Fruit fly (Drosophila melanogaster) whole organism, embryonic: ENCODE measurements around the gene CG12010.

Experiments
- CG10274 ChIP-seq: fragments of 200-800 bp; sonication (Bioruptor generic); optimal IDR thresholded peaks from 3 replicates; lab custom pipeline; 2017; ENCODE audit warnings: missing biosample characterization, mild to moderate bottlenecking, missing genetic modification characterization
- CG10959 ChIP-seq: fragments of 200-800 bp; sonication (Bioruptor generic); IDR thresholded peaks from 2 replicates; pipeline ENCODE4 v1.3.6; 2022; ENCODE audit warnings: missing biosample characterization, missing genetic modification characterization
- CG10979 ChIP-seq: fragments of 200-800 bp; sonication (Bioruptor generic); optimal IDR thresholded peaks from 2 replicates; lab custom pipeline; 2018; ENCODE audit warnings: missing biosample characterization, mild to moderate bottlenecking, missing genetic modification characterization, moderate library complexity
- CG11085 ChIP-seq: fragments of 200-800 bp; sonication (Bioruptor generic); IDR thresholded peaks from 2 replicates; pipeline ENCODE4 v1.3.6; 2022; ENCODE audit warnings: missing biosample characterization, missing genetic modification characterization
- CG11456 ChIP-seq: fragments of 200-800 bp; sonication (Bioruptor generic); IDR thresholded peaks from 3 replicates; pipeline ENCODE4 v1.3.6; 2022; ENCODE audit warnings: missing biosample characterization, missing genetic modification characterization
- CG12104 ChIP-seq: fragments of 200-800 bp; sonication (Bioruptor generic); optimal IDR thresholded peaks from 3 replicates; lab custom pipeline; 2016; ENCODE audit warnings: missing biosample characterization, missing genetic modification characterization
- CG12155 ChIP-seq: fragments of 200-800 bp; sonication (Bioruptor generic); optimal IDR thresholded peaks from 3 replicates; lab custom pipeline; 2016; ENCODE audit warnings: missing biosample characterization, missing genetic modification characterization
- CG13424 ChIP-seq: fragments of 200-800 bp; sonication (Bioruptor generic); optimal IDR thresholded peaks from 2 replicates; lab custom pipeline; 2019; ENCODE audit warnings: missing biosample characterization, mild to moderate bottlenecking, missing genetic modification characterization, moderate library complexity
- CG14667 ChIP-seq: fragments of 200-800 bp; sonication (Bioruptor generic); IDR thresholded peaks from 2 replicates; pipeline ENCODE4 v1.3.6; 2022; ENCODE audit warnings: missing biosample characterization, missing genetic modification characterization
- CG1603 ChIP-seq: fragments of 200-800 bp; sonication (Bioruptor generic); optimal IDR thresholded peaks from 2 replicates; lab custom pipeline; 2019; ENCODE audit warnings: missing biosample characterization, mild to moderate bottlenecking, missing genetic modification characterization, moderate library complexity
- CG18262 ChIP-seq: fragments of 200-800 bp; optimal IDR thresholded peaks from 3 replicates; lab custom pipeline; 2019; ENCODE audit warnings: missing biosample characterization, mild to moderate bottlenecking, missing genetic modification characterization, moderate library complexity
- CG18476 ChIP-seq: fragments of 200-800 bp; sonication (Bioruptor generic); optimal IDR thresholded peaks from 2 replicates; lab custom pipeline; 2016; ENCODE audit warnings: missing biosample characterization, mild to moderate bottlenecking, missing genetic modification characterization
- CG31388 ChIP-seq: fragments of 200-800 bp; sonication (Bioruptor generic); optimal IDR thresholded peaks from 2 replicates; lab custom pipeline; 2016; ENCODE audit warnings: missing biosample characterization, missing genetic modification characterization
- CG33557 ChIP-seq: fragments of 200-800 bp; sonication (Bioruptor generic); optimal IDR thresholded peaks from 2 replicates; lab custom pipeline; 2019; ENCODE audit warnings: missing biosample characterization, mild to moderate bottlenecking, missing genetic modification characterization, moderate library complexity
- CG34376 ChIP-seq: fragments of 200-800 bp; sonication (Bioruptor generic); optimal IDR thresholded peaks from 2 replicates; lab custom pipeline; 2018; ENCODE audit warnings: missing biosample characterization, mild to moderate bottlenecking, missing genetic modification characterization
- CG6813 ChIP-seq: fragments of 200-800 bp; sonication (Bioruptor generic); optimal IDR thresholded peaks from 2 replicates; lab custom pipeline; 2017; ENCODE audit warnings: missing biosample characterization, missing genetic modification characterization, mild to moderate bottlenecking, moderate library complexity, missing genetic modification reagents
- CG6854 ChIP-seq: fragments of 200-800 bp; sonication (Bioruptor generic); optimal IDR thresholded peaks from 3 replicates; lab custom pipeline; 2017; ENCODE audit warnings: missing biosample characterization, mild to moderate bottlenecking, missing genetic modification characterization
- CG8290 ChIP-seq, 3 experiments: fragments of 200-800 bp; sonication (Bioruptor generic); optimal IDR thresholded peaks; 2 replicates each; lab custom pipeline; 2016 to 2019; ENCODE audit warnings: missing biosample characterization in 3 of 3, missing genetic modification characterization in 3 of 3, mild to moderate bottlenecking in 2 of 3, moderate library complexity in 1 of 3
- CG9727 ChIP-seq: fragments of 200-800 bp; sonication (Bioruptor generic); optimal IDR thresholded peaks from 3 replicates; lab custom pipeline; 2017; ENCODE audit warnings: missing biosample characterization, mild to moderate bottlenecking, missing genetic modification characterization
- Deaf1 ChIP-seq: fragments of 200-800 bp; optimal IDR thresholded peaks from 3 replicates; lab custom pipeline; 2019; ENCODE audit warnings: missing biosample characterization, mild to moderate bottlenecking, missing genetic modification characterization, moderate library complexity
- HLHmδ ChIP-seq: fragments of 200-800 bp; sonication (Bioruptor generic); optimal IDR thresholded peaks from 2 replicates; lab custom pipeline; 2018; ENCODE audit warnings: missing biosample characterization, mild to moderate bottlenecking, missing genetic modification characterization, moderate library complexity
- HmgZ ChIP-seq: fragments of 200-800 bp; sonication (Bioruptor generic); optimal IDR thresholded peaks from 2 replicates; lab custom pipeline; 2018; ENCODE audit warnings: missing biosample characterization, mild to moderate bottlenecking, missing genetic modification characterization
- Hsf ChIP-seq: fragments of 200-800 bp; sonication (Bioruptor generic); optimal IDR thresholded peaks from 3 replicates; lab custom pipeline; 2016; ENCODE audit warnings: missing biosample characterization, missing genetic modification characterization
- Lpt ChIP-seq: fragments of >200 bp; optimal IDR thresholded peaks from 2 replicates; lab custom pipeline; 2018; ENCODE audit warnings: missing biosample characterization, missing genetic modification characterization
- Mad ChIP-seq: fragments of 200-800 bp; sonication (Bioruptor generic); optimal IDR thresholded peaks from 2 replicates; lab custom pipeline; 2016; ENCODE audit warnings: missing biosample characterization, missing genetic modification characterization
- Oli ChIP-seq: fragments of 200-800 bp; sonication (Bioruptor generic); optimal IDR thresholded peaks from 2 replicates; lab custom pipeline; 2018; ENCODE audit warnings: missing biosample characterization, mild to moderate bottlenecking, missing genetic modification characterization, moderate library complexity
- PHDP ChIP-seq: fragments of 200-800 bp; sonication (Bioruptor generic); optimal IDR thresholded peaks from 3 replicates; lab custom pipeline; 2018; ENCODE audit warnings: missing biosample characterization, mild to moderate bottlenecking, missing genetic modification characterization, moderate library complexity
- Pdp1 ChIP-seq, 2 experiments: fragments of 200-800 bp; sonication (Bioruptor generic); optimal IDR thresholded peaks; 3 replicates each; lab custom pipeline; 2016; ENCODE audit warnings: missing biosample characterization in 2 of 2, missing genetic modification characterization in 2 of 2, mild to moderate bottlenecking in 1 of 2, moderate library complexity in 1 of 2
- Sox100B ChIP-seq: fragments of 200-800 bp; sonication (Bioruptor generic); optimal IDR thresholded peaks from 3 replicates; lab custom pipeline; 2018; ENCODE audit warnings: missing biosample characterization, mild to moderate bottlenecking, missing genetic modification characterization
- Sry-β ChIP-seq: fragments of 200-800 bp; sonication (Bioruptor generic); optimal IDR thresholded peaks from 2 replicates; lab custom pipeline; 2018; ENCODE audit warnings: missing biosample characterization, mild to moderate bottlenecking, missing genetic modification characterization, moderate library complexity
- Usf ChIP-seq: fragments of 200-800 bp; sonication (Bioruptor generic); optimal IDR thresholded peaks from 2 replicates; lab custom pipeline; 2017; ENCODE audit warnings: missing genotype, missing biosample characterization, missing genetic modification characterization
- abd-A ChIP-seq: fragments of 200-800 bp; sonication (Bioruptor generic); optimal IDR thresholded peaks from 3 replicates; lab custom pipeline; 2019; ENCODE audit warnings: missing biosample characterization, mild to moderate bottlenecking, missing genetic modification characterization, moderate library complexity
- bcd ChIP-seq: fragments of 200-800 bp; sonication (Bioruptor generic); optimal IDR thresholded peaks from 2 replicates; lab custom pipeline; 2017; ENCODE audit warnings: missing biosample characterization, mild to moderate bottlenecking, missing genetic modification characterization
- br ChIP-seq: fragments of >200 bp; optimal IDR thresholded peaks from 2 replicates; lab custom pipeline; 2017
- cato ChIP-seq: fragments of 200-800 bp; sonication (Bioruptor generic); optimal IDR thresholded peaks from 2 replicates; lab custom pipeline; 2016; ENCODE audit warnings: missing biosample characterization, missing genetic modification characterization, borderline replicate concordance
- da ChIP-seq: fragments of 200-800 bp; sonication (Bioruptor generic); optimal IDR thresholded peaks from 2 replicates; lab custom pipeline; 2016; ENCODE audit warnings: missing biosample characterization, missing genetic modification characterization
- dpn ChIP-seq, 2 experiments: fragments of 200-800 bp; sonication (Bioruptor generic); optimal IDR thresholded peaks; 3 replicates each; lab custom pipeline; 2016; ENCODE audit warnings: missing biosample characterization in 2 of 2, missing genetic modification characterization in 2 of 2
- ems ChIP-seq: fragments of 200-800 bp; sonication (Bioruptor generic); optimal IDR thresholded peaks from 3 replicates; lab custom pipeline; 2016; ENCODE audit warnings: missing biosample characterization, missing genetic modification characterization
- gsb ChIP-seq: fragments of 200-800 bp; sonication (Bioruptor generic); IDR thresholded peaks from 2 replicates; pipeline ENCODE4 v1.3.6; 2022; ENCODE audit warnings: missing biosample characterization, missing genetic modification characterization
- mirr ChIP-seq: fragments of 200-800 bp; sonication (Bioruptor generic); optimal IDR thresholded peaks from 3 replicates; lab custom pipeline; 2018; ENCODE audit warnings: missing biosample characterization, mild to moderate bottlenecking, missing genetic modification characterization
- sc ChIP-seq, 3 experiments: fragments of >200 bp in 2 of 3; fragments of 200-800 bp in 1 of 3; sonication (Bioruptor generic) in 1 of 3; optimal IDR thresholded peaks; 2 replicates in 2 of 3; 3 replicates in 1 of 3; lab custom pipeline; 2017; ENCODE audit warnings: mild to moderate bottlenecking in 1 of 3, missing biosample characterization in 1 of 3, missing genetic modification characterization in 1 of 3, missing genetic modification reagents in 1 of 3
- slou ChIP-seq: fragments of 200-800 bp; sonication (Bioruptor generic); optimal IDR thresholded peaks from 3 replicates; lab custom pipeline; 2016; ENCODE audit warnings: missing biosample characterization, missing genetic modification characterization
- sna ChIP-seq: fragments of 200-800 bp; sonication (Bioruptor generic); IDR thresholded peaks from 2 replicates; pipeline ENCODE4 v1.3.6; 2022; ENCODE audit warnings: missing biosample characterization, missing genetic modification characterization; ENCODE audit not compliant: partially characterized antibody
- ssp ChIP-seq: fragments of 200-800 bp; sonication (Bioruptor generic); IDR thresholded peaks from 2 replicates; pipeline ENCODE4 v1.3.6; 2022; ENCODE audit warnings: missing biosample characterization, missing genetic modification characterization
- tgo ChIP-seq: fragments of 200-800 bp; sonication (Bioruptor generic); IDR thresholded peaks from 3 replicates; pipeline ENCODE4 v1.3.6; 2022; ENCODE audit warnings: missing biosample characterization, missing genetic modification characterization
- zen ChIP-seq: fragments of 200-800 bp; sonication (Bioruptor generic); optimal IDR thresholded peaks from 3 replicates; lab custom pipeline; 2018; ENCODE audit warnings: missing biosample characterization, mild to moderate bottlenecking, missing genetic modification characterization, moderate library complexity
- zf30C ChIP-seq: fragments of 200-800 bp; sonication (Bioruptor generic); optimal IDR thresholded peaks from 3 replicates; lab custom pipeline; 2018; ENCODE audit warnings: missing biosample characterization, mild to moderate bottlenecking, missing genetic modification characterization

CG12010 gene

DNA sequence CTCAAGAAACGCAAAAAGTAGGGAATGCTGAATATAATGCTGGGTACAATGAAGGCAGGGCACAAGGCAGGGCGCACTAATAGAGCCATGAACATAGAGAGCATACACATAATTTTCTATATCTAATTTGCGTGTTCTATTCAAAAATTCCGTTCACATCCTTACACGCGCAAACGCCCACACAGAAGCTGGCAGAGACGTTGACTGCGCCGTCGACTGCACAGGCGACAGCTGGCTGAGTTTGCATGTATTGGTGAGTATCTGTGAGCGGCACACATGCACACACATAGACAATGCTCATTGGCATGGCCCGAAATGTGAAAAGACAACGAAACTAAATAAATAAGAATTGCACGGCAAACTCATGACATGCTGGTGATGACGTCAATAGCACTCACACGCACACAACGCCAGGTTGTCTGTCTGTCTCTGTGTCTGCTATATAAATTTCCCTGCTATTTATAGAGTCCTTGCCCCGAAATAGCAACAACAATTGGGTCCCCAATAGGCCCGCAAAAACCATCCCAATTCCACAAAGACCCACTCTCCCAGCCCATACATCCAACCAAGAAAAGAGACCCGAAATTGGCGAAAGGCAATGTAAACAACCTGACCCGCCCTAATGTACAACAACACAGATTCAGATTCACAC is 37.0 kb downstream of the CG12010 start (continued):
- peak; percentile 86 for TF ChIP-seq abd-A (tag; lab: Kevin White, UChicago)
- TF ChIP-seq CG18476 (GFP tag; lab: Kevin White, UChicago), result no peak

DNA sequence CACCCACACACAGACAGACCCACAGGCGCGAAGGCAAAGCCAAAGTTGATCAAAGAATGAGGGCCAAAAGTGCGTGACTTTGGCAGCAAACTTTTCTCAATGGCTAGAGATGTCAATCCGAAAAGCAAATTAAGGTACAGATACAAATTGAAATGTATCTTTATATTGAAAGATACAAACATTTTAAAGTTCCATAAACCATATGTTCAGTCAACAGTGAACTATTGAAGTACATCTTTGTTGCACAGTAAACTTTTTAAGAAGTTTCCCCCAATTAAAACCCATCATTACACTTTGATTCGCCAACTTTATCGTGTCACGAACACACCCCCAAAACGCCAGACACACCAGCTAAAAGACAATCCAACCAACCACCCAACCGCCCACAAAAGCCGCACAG is 37.6 kb downstream of the CG12010 start:
- TF ChIP-seq Hsf (no peak), CG11085 (GFP tag; lab: Robert Waterston, UW) (no peak), zen (no peak), ems (GFP tag; lab: Kevin White, UChicago) (no peak), slou (GFP tag; lab: Kevin White, UChicago) (no peak), Deaf1 (tag; lab: Kevin White, UChicago) (no peak), Oli (tag; lab: Kevin White, UChicago) (peak; percentile 19), mirr (no peak), Lpt (GFP tag; lab: Kevin White, UChicago) (no peak), br (lab: Kevin White, UChicago) (no peak), ssp (no peak), CG12104 (GFP tag; lab: Kevin White, UChicago) (no peak), sna (GFP tag; lab: Robert Waterston, UW) (peak; percentile 31; the same call in 1 of the 2 replicates), HLHmδ (GFP tag; lab: Kevin White, UChicago) (no peak), Mad (GFP tag; lab: Kevin White, UChicago) (no peak), CG6813 (GFP tag; lab: Kevin White, UChicago) (no peak), Usf (no peak), CG1603 (tag; lab: Kevin White, UChicago) (no peak), CG6854 (no peak), Pdp1 (GFP tag; optimal IDR thresholded peaks at IDR 0.05; lab: Kevin White, UChicago) (no peak), CG13424 (peak; percentile 57), Sox100B (peak; percentile 8), CG14667 (GFP tag; lab: Robert Waterston, UW) (no peak), CG33557 (GFP tag; lab: Kevin White, UChicago) (no peak), da (no peak), CG12155 (GFP tag; lab: Kevin White, UChicago) (peak; percentile 8), CG34376 (peak; percentile 21), Sry-β (GFP tag; lab: Kevin White, UChicago) (no peak), zf30C (GFP tag; lab: Kevin White, UChicago) (no peak), CG10959 (GFP tag; lab: Robert Waterston, UW) (no peak), tgo (GFP tag; lab: Robert Waterston, UW) (0 out of 3 replicates have a peak, but pooled peaks have one; percentile 29), CG8290 (GFP tag; optimal IDR thresholded peaks at IDR 0.05; lab: Kevin White, UChicago) (no peak), CG8290 (tag; optimal IDR thresholded peaks at IDR 0.05; lab: Kevin White, UChicago) (no peak), cato (GFP tag; lab: Kevin White, UChicago) (no peak), CG10274 (no peak), sc (optimal IDR thresholded peaks at IDR 0.05; lab: Kevin White, UChicago) (no peak), sc (GFP tag; optimal IDR thresholded peaks at IDR 0.05; lab: Kevin White, UChicago) (no peak), CG9727 (GFP tag; lab: Kevin White, UChicago) (peak; percentile 29), CG11456 (GFP tag; lab: Robert Waterston, UW) (no peak), gsb (no peak), bcd (GFP tag; lab: Kevin White, UChicago) (peak; percentile 6), dpn (GFP tag; optimal IDR thresholded peaks at IDR 0.05; lab: Kevin White, UChicago) (peak; percentile 14 to 21), CG18262 (tag; lab: Kevin White, UChicago) (peak; percentile 10), PHDP (tag; lab: Kevin White, UChicago) (peak; percentile 15), CG10979 (no peak), HmgZ (no peak), CG31388 (GFP tag; lab: Kevin White, UChicago) (no peak)
